Worm (Caenorhabditis elegans) whole organism, L4 larva: ENCODE measurements around the gene C44E12.1.

ENCODE experiments used
- F10B5.3 ChIP-seq: sonication (generic microtip); optimal IDR thresholded peaks from 2 replicates; lab custom pipeline; 2016; ENCODE audit warnings: mild to moderate bottlenecking, missing genetic modification characterization, missing compliant biosample characterization
- F37D6.2 ChIP-seq: sonication (generic microtip); optimal IDR thresholded peaks from 2 replicates; lab custom pipeline; 2016; ENCODE audit warnings: mild to moderate bottlenecking, missing genetic modification characterization, missing compliant biosample characterization
- Y105C5A.15 ChIP-seq: fragments of 200-800 bp; sonication (Bioruptor generic); IDR thresholded peaks from 2 replicates; pipeline ENCODE4 v1.3.6; 2022; ENCODE audit warnings: missing genetic modification characterization, missing compliant biosample characterization
- Y48G9A.11 ChIP-seq: fragments of 200-800 bp; sonication (Bioruptor generic); IDR thresholded peaks from 2 replicates; pipeline ENCODE4 v1.3.6; 2022; ENCODE audit warnings: missing genetic modification reagents, missing genetic modification characterization, missing compliant biosample characterization
- Y5F2A.4 ChIP-seq: fragments of 200-800 bp; sonication (Bioruptor generic); optimal IDR thresholded peaks from 2 replicates; lab custom pipeline; 2018; ENCODE audit warnings: mild to moderate bottlenecking, missing genetic modification characterization, missing compliant biosample characterization
- ZK337.2 ChIP-seq: fragments of 200-800 bp; sonication (Bioruptor generic); IDR thresholded peaks from 2 replicates; pipeline ENCODE4 v1.3.6; 2022; ENCODE audit warnings: missing genetic modification reagents, missing genetic modification characterization, missing compliant biosample characterization
- ZK546.5 ChIP-seq, 2 experiments: sonication (generic microtip); optimal IDR thresholded peaks; 2 replicates each; lab custom pipeline; 2017; ENCODE audit warnings: missing biosample characterization in 2 of 2, missing genetic modification characterization in 2 of 2
- aha-1 ChIP-seq: fragments of 150-350 bp; peaks from one replicate; lab custom pipeline; 2014; ENCODE audit warnings: missing biosample characterization, missing genetic modification characterization
- ceh-20 ChIP-seq: fragments of 200-800 bp; sonication (Bioruptor generic); IDR thresholded peaks from 2 replicates; pipeline ENCODE4 v1.3.6; 2022; ENCODE audit warnings: missing genetic modification reagents, missing genetic modification characterization, missing compliant biosample characterization
- ceh-28 ChIP-seq: fragments of 150-350 bp; optimal IDR thresholded peaks from 2 replicates; lab custom pipeline; 2014; ENCODE audit warnings: missing biosample characterization, missing genetic modification reagents, missing genetic modification characterization
- ceh-32 ChIP-seq: sonication (generic microtip); optimal IDR thresholded peaks from 2 replicates; lab custom pipeline; 2016; ENCODE audit warnings: mild to moderate bottlenecking, missing genetic modification characterization, missing compliant biosample characterization; ENCODE audit not compliant: poor library complexity
- ceh-82 ChIP-seq: sonication (generic microtip); optimal IDR thresholded peaks from 2 replicates; lab custom pipeline; 2017; ENCODE audit warnings: missing biosample characterization, missing genetic modification characterization
- daf-12 ChIP-seq: fragments of 150-350 bp; optimal IDR thresholded peaks from 2 replicates; lab custom pipeline; 2014; ENCODE audit warnings: missing biosample characterization, missing genetic modification reagents, missing genetic modification characterization
- daf-8 ChIP-seq: fragments of 200-800 bp; sonication (Bioruptor generic); IDR thresholded peaks from 2 replicates; pipeline ENCODE4 v1.3.6; 2022; ENCODE audit warnings: missing genetic modification characterization, missing compliant biosample characterization
- dmd-6 ChIP-seq: fragments of 200-800 bp; sonication (Bioruptor generic); IDR thresholded peaks from 2 replicates; pipeline ENCODE4 v1.3.6; 2022; ENCODE audit warnings: missing genetic modification reagents, missing genetic modification characterization, missing compliant biosample characterization
- dmd-8 ChIP-seq: fragments of 200-800 bp; sonication (Bioruptor generic); IDR thresholded peaks from 2 replicates; pipeline ENCODE4 v1.3.6; 2022; ENCODE audit warnings: missing genetic modification characterization, missing compliant biosample characterization
- dmd-9 ChIP-seq: fragments of 200-800 bp; sonication (Bioruptor generic); IDR thresholded peaks from 2 replicates; pipeline ENCODE4 v1.3.6; 2022; ENCODE audit warnings: missing genetic modification reagents, missing genetic modification characterization, missing compliant biosample characterization
- dpl-1 ChIP-seq: fragments of 150-350 bp; optimal IDR thresholded peaks from 2 replicates; lab custom pipeline; 2014; ENCODE audit warnings: missing biosample characterization, missing genetic modification reagents, missing genetic modification characterization
- duxl-1 ChIP-seq: sonication (generic microtip); optimal IDR thresholded peaks from 2 replicates; lab custom pipeline; 2016; ENCODE audit warnings: mild to moderate bottlenecking, missing genetic modification characterization, moderate library complexity, missing compliant biosample characterization; ENCODE audit not compliant: poor library complexity
- dve-1 ChIP-seq: sonication (generic microtip); optimal IDR thresholded peaks from 2 replicates; lab custom pipeline; 2017; ENCODE audit warnings: antibody characterized with exemption, mild to moderate bottlenecking, missing genetic modification characterization, missing compliant biosample characterization; ENCODE audit not compliant: insufficient read depth
- hlh-11 ChIP-seq: fragments of 200-800 bp; sonication (Bioruptor generic); optimal IDR thresholded peaks from 2 replicates; lab custom pipeline; 2018; ENCODE audit warnings: mild to moderate bottlenecking, missing genetic modification characterization, missing compliant biosample characterization
- hlh-30 ChIP-seq: sonication (generic microtip); optimal IDR thresholded peaks from 2 replicates; lab custom pipeline; 2017; ENCODE audit warnings: antibody characterized with exemption, mild to moderate bottlenecking, missing genetic modification characterization, missing compliant biosample characterization; ENCODE audit not compliant: insufficient read depth
- jun-1 ChIP-seq: fragments of 150-350 bp; optimal IDR thresholded peaks from 2 replicates; lab custom pipeline; 2014; ENCODE audit warnings: missing biosample characterization, missing genetic modification reagents, missing genetic modification characterization
- lim-7 ChIP-seq: fragments of 200-800 bp; sonication (Bioruptor generic); IDR thresholded peaks from 2 replicates; pipeline ENCODE4 v1.3.6; 2022; ENCODE audit warnings: missing genetic modification characterization, missing compliant biosample characterization
- lin-1 ChIP-seq: fragments of 200-800 bp; sonication (Bioruptor generic); IDR thresholded peaks from 2 replicates; pipeline ENCODE4 v1.3.6; 2022; ENCODE audit warnings: missing genetic modification reagents, missing genetic modification characterization, missing compliant biosample characterization
- lin-29 ChIP-seq: fragments of 200-800 bp; sonication (Bioruptor generic); IDR thresholded peaks from 2 replicates; pipeline ENCODE4 v1.3.6; 2022; ENCODE audit warnings: missing genetic modification reagents, missing genetic modification characterization, missing compliant biosample characterization
- lin-39 ChIP-seq: fragments of 150-350 bp; optimal IDR thresholded peaks from 2 replicates; lab custom pipeline; 2014; ENCODE audit warnings: missing biosample characterization, missing genetic modification reagents, missing genetic modification characterization
- lir-3 ChIP-seq: sonication (generic microtip); optimal IDR thresholded peaks from 2 replicates; lab custom pipeline; 2016; ENCODE audit warnings: mild to moderate bottlenecking, missing genetic modification characterization, missing compliant biosample characterization
- lsy-2 ChIP-seq, 2 experiments: fragments of 150-350 bp in 1 of 2; sonication (generic microtip) in 1 of 2; optimal IDR thresholded peaks; 2 replicates each; lab custom pipeline; 2014 to 2017; ENCODE audit warnings: missing biosample characterization in 2 of 2, missing genetic modification characterization in 2 of 2
- mdl-1 ChIP-seq, 2 experiments: fragments of 150-350 bp in 1 of 2; sonication (generic microtip) in 1 of 2; optimal IDR thresholded peaks; 2 replicates each; lab custom pipeline; 2014 to 2017; ENCODE audit warnings: missing biosample characterization in 2 of 2, missing genetic modification characterization in 2 of 2
- mdt-29 ChIP-seq: fragments of 200-800 bp; sonication (Bioruptor generic); IDR thresholded peaks from 2 replicates; pipeline ENCODE4 v1.3.6; 2022; ENCODE audit warnings: missing genetic modification reagents, missing genetic modification characterization, missing compliant biosample characterization
- mep-1 ChIP-seq: fragments of 150-350 bp; sonication (generic microtip); optimal IDR thresholded peaks from 3 replicates; lab custom pipeline; 2014; ENCODE audit warnings: missing biosample characterization, missing genetic modification characterization
- mxl-2 ChIP-seq: fragments of 200-800 bp; sonication (Bioruptor generic); conservative IDR thresholded peaks from 2 replicates; pipeline ENCODE4 v1.3.6; 2022; ENCODE audit warnings: missing genetic modification reagents, missing genetic modification characterization, missing compliant biosample characterization
- mxl-3 ChIP-seq: fragments of 200-800 bp; sonication (Bioruptor generic); optimal IDR thresholded peaks from 2 replicates; lab custom pipeline; 2018; ENCODE audit warnings: mild to moderate bottlenecking, missing genetic modification characterization, missing compliant biosample characterization
- nhr-10 ChIP-seq: fragments of 150-350 bp; optimal IDR thresholded peaks from 2 replicates; lab custom pipeline; 2014; ENCODE audit warnings: missing biosample characterization, missing genetic modification characterization
- nhr-25 ChIP-seq: sonication (generic microtip); optimal IDR thresholded peaks from 2 replicates; lab custom pipeline; 2017; ENCODE audit warnings: missing genetic modification characterization, mild to moderate bottlenecking, missing compliant biosample characterization, antibody characterized with exemption, moderate library complexity, borderline replicate concordance; ENCODE audit not compliant: insufficient read depth
- nhr-42 ChIP-seq: fragments of 200-800 bp; sonication (Bioruptor generic); IDR thresholded peaks from 2 replicates; pipeline ENCODE4 v1.3.6; 2022; ENCODE audit warnings: missing genetic modification characterization, missing compliant biosample characterization
- nhr-6 ChIP-seq: fragments of 150-350 bp; optimal IDR thresholded peaks from 2 replicates; lab custom pipeline; 2014; ENCODE audit warnings: missing biosample characterization, missing genetic modification characterization
- nhr-76 ChIP-seq: fragments of 150-350 bp; optimal IDR thresholded peaks from 2 replicates; lab custom pipeline; 2014; ENCODE audit warnings: missing biosample characterization, missing genetic modification characterization
- nhr-77 ChIP-seq: fragments of 150-350 bp; optimal IDR thresholded peaks from 2 replicates; lab custom pipeline; 2014; ENCODE audit warnings: missing biosample characterization, missing genetic modification characterization
- pqm-1 ChIP-seq: sonication (generic microtip); optimal IDR thresholded peaks from 2 replicates; lab custom pipeline; 2017; ENCODE audit warnings: missing biosample characterization, missing genetic modification characterization
- rbr-2 ChIP-seq: sonication (generic microtip); optimal IDR thresholded peaks from 2 replicates; lab custom pipeline; 2016; ENCODE audit warnings: missing genotype, missing genetic modification characterization, missing compliant biosample characterization
- saeg-2 ChIP-seq: fragments of 200-800 bp; sonication (Bioruptor generic); IDR thresholded peaks from 2 replicates; pipeline ENCODE4 v1.3.6; 2022; ENCODE audit warnings: missing genetic modification reagents, missing genetic modification characterization, missing compliant biosample characterization
- sdz-12 ChIP-seq: fragments of 200-800 bp; sonication (Bioruptor generic); optimal IDR thresholded peaks from 2 replicates; lab custom pipeline; 2018; ENCODE audit warnings: mild to moderate bottlenecking, missing genetic modification characterization, missing compliant biosample characterization
- set-16 ChIP-seq: fragments of 200-800 bp; sonication (Bioruptor generic); IDR thresholded peaks from 2 replicates; pipeline ENCODE4 v1.3.6; 2022; ENCODE audit warnings: missing genetic modification reagents, missing genetic modification characterization, missing compliant biosample characterization
- snpc-1.2 ChIP-seq: fragments of 200-800 bp; sonication (Bioruptor generic); IDR thresholded peaks from 2 replicates; pipeline ENCODE4 v1.3.6; 2022; ENCODE audit warnings: missing genetic modification reagents, missing genetic modification characterization, missing compliant biosample characterization
- snpc-4 ChIP-seq: fragments of 150-350 bp; optimal IDR thresholded peaks from 2 replicates; lab custom pipeline; 2014; ENCODE audit warnings: missing biosample characterization, missing genetic modification characterization
- tra-1 ChIP-seq: fragments of 200-800 bp; sonication (Bioruptor generic); IDR thresholded peaks from 2 replicates; pipeline ENCODE4 v1.3.6; 2022; ENCODE audit warnings: missing genetic modification reagents, missing genetic modification characterization, missing compliant biosample characterization
- unc-39 ChIP-seq: sonication (generic microtip); optimal IDR thresholded peaks from 2 replicates; lab custom pipeline; 2017; ENCODE audit warnings: missing biosample characterization, missing genetic modification characterization
- zfp-2 ChIP-seq: sonication (generic microtip); optimal IDR thresholded peaks from 2 replicates; lab custom pipeline; 2016; ENCODE audit warnings: mild to moderate bottlenecking, missing genetic modification characterization, missing compliant biosample characterization
- zip-11 ChIP-seq: fragments of 200-800 bp; sonication (Bioruptor generic); IDR thresholded peaks from 2 replicates; pipeline ENCODE4 v1.3.6; 2022; ENCODE audit warnings: missing genetic modification characterization, missing compliant biosample characterization
- zip-2 ChIP-seq: fragments of 150-350 bp; optimal IDR thresholded peaks from 2 replicates; lab custom pipeline; 2014; ENCODE audit warnings: missing biosample characterization, missing genetic modification characterization
- ztf-11 ChIP-seq: fragments of 150-350 bp; optimal IDR thresholded peaks from 2 replicates; lab custom pipeline; 2014; ENCODE audit warnings: missing biosample characterization, missing genetic modification characterization

Gene C44E12.1

DNA sequence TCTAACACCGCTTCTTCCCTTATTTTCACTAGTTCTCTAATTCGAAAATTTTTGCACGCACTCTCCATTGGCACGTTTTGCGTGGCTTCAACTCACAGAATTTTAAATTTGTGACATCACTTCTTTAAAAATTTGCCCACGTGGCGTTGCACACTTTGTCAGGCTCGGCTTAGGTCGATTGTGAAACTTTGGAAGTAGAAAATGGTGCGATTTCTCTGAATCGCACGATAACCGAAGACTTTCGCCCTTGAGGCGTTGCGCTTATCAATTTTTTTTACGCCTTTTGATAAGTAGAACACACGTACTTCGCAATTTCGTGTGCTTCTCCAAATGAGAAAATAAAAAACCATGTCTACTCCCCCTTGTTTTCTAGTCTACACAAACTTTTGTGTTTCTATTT lies 18.4 kb upstream of the C44E12.1 start (continued):
- TF ChIP-seq zip-11 (GFP tag; lab: Robert Waterston, UW) = no peak
- no peak for TF ChIP-seq ZK337.2 (GFP tag; lab: Robert Waterston, UW)
- no peak for TF ChIP-seq rbr-2
- TF ChIP-seq nhr-42 = no peak
- TF ChIP-seq zip-2 = no peak
- no peak for TF ChIP-seq snpc-4 (tag; lab: Kevin White, UChicago)
- no peak for TF ChIP-seq F37D6.2 (tag; lab: Kevin White, UChicago)
- TF ChIP-seq Y5F2A.4 = no peak
- TF ChIP-seq Y105C5A.15 (GFP tag; lab: Robert Waterston, UW) = no peak
- peak; percentile 94 for TF ChIP-seq aha-1
- TF ChIP-seq Y48G9A.11 (GFP tag; lab: Robert Waterston, UW) = no peak
- no peak for TF ChIP-seq ceh-82
- TF ChIP-seq nhr-77 (tag; lab: Kevin White, UChicago) = no peak
- TF ChIP-seq tra-1 (GFP tag; lab: Robert Waterston, UW) = peak; percentile 81
- peak in 1 of 2 experiments; percentile 83 for TF ChIP-seq mdl-1 (tag; optimal IDR thresholded peaks at IDR 0.05; lab: Kevin White, UChicago)
- peak; percentile 45 for TF ChIP-seq dve-1 (tag; lab: Kevin White, UChicago)
- no peak for TF ChIP-seq dmd-9 (GFP tag; lab: Robert Waterston, UW)
- peak in 1 of 2 experiments; percentile 30 for TF ChIP-seq lsy-2 (tag; optimal IDR thresholded peaks at IDR 0.05; lab: Kevin White, UChicago)
- TF ChIP-seq ceh-32 (tag; lab: Kevin White, UChicago) = no peak
- TF ChIP-seq lin-39 = no peak
- no peak for TF ChIP-seq ceh-20
- TF ChIP-seq nhr-25 (tag; lab: Kevin White, UChicago) = no peak
- no peak for TF ChIP-seq dmd-8
- no peak for TF ChIP-seq snpc-1.2 (GFP tag; lab: Robert Waterston, UW)
- TF ChIP-seq saeg-2 (GFP tag; lab: Robert Waterston, UW) = no peak
- TF ChIP-seq F10B5.3 (tag; lab: Kevin White, UChicago) = no peak
- TF ChIP-seq daf-12 = no peak
- TF ChIP-seq lim-7 (GFP tag; lab: Robert Waterston, UW) = no peak
- TF ChIP-seq daf-8 (GFP tag; lab: Robert Waterston, UW) = no peak
- no peak for TF ChIP-seq set-16 (GFP tag; lab: Robert Waterston, UW)
- TF ChIP-seq hlh-30 (tag; lab: Kevin White, UChicago) = peak; percentile 47
- TF ChIP-seq lir-3 (tag; lab: Kevin White, UChicago) = no peak
- TF ChIP-seq sdz-12 (GFP tag; lab: Kevin White, UChicago) = no peak
- no peak for TF ChIP-seq unc-39 (tag; lab: Kevin White, UChicago)
- no peak for TF ChIP-seq ceh-28 (tag; lab: Kevin White, UChicago)
- no peak for TF ChIP-seq nhr-76 (tag; lab: Kevin White, UChicago)
- TF ChIP-seq ZK546.5 (tag; optimal IDR thresholded peaks at IDR 0.05; lab: Kevin White, UChicago) = no peak
- no peak for TF ChIP-seq dpl-1
- no peak for TF ChIP-seq lin-29
- TF ChIP-seq nhr-10 (tag; lab: Kevin White, UChicago) = no peak
- TF ChIP-seq dmd-6 (GFP tag; lab: Robert Waterston, UW) = peak; percentile 96
- TF ChIP-seq mxl-2 (GFP tag; lab: Robert Waterston, UW) = no peak
- no peak for TF ChIP-seq nhr-6 (tag; lab: Kevin White, UChicago)
- TF ChIP-seq mxl-3 (GFP tag; lab: Kevin White, UChicago) = peak; percentile 69
- peak; percentile 88 for TF ChIP-seq pqm-1 (tag; lab: Kevin White, UChicago)
- TF ChIP-seq mep-1 (tag; lab: Kevin White, UChicago) = peak; percentile 32
- peak; percentile 75 for TF ChIP-seq hlh-11 (tag; lab: Kevin White, UChicago)
- no peak for TF ChIP-seq jun-1 (tag; lab: Kevin White, UChicago)
- peak; percentile 73 for TF ChIP-seq mdt-29
- TF ChIP-seq lin-1 = no peak
- no peak for TF ChIP-seq duxl-1 (tag; lab: Kevin White, UChicago)
- no peak for TF ChIP-seq zfp-2
- TF ChIP-seq ztf-11 (tag; lab: Kevin White, UChicago) = no peak
